Worm (Caenorhabditis elegans): ENCODE results near the gene F15G9.5.

- TF ChIP-seq efl-1 (optimal IDR thresholded peaks at IDR 0.05) (no peak), efl-1 (GFP tag; optimal IDR thresholded peaks at IDR 0.05 in 1 of 2) (no peak), swsn-7 (tag; optimal IDR thresholded peaks at IDR 0.05) (no peak)
Observed at ce11 chrX:9742058-9742457, 4.4 kb upstream of the F15G9.5 start.

Data from whole organism, L1 larva.